Worm (Caenorhabditis elegans): ENCODE data around the gene C50H2.5.

Gene C50H2.5

ce11 chrV:9965891-9966290, 47.4 kb downstream of the C50H2.5 start:
- TF ChIP-seq B0019.2 (GFP tag; conservative IDR thresholded peaks at IDR 0.05), result no peak
- TF ChIP-seq aptf-3 (GFP tag; IDR thresholded peaks at IDR 0.05), result no peak
- no peak for TF ChIP-seq hlh-12 (tag; optimal IDR thresholded peaks at IDR 0.05)
- TF ChIP-seq D2030.7 (GFP tag; IDR thresholded peaks at IDR 0.05), result no peak
- TF ChIP-seq ztf-22 (GFP tag; optimal IDR thresholded peaks at IDR 0.05), result no peak
- no peak for TF ChIP-seq somi-1 (GFP tag; optimal IDR thresholded peaks at IDR 0.05)
- TF ChIP-seq aptf-2 (GFP tag; conservative IDR thresholded peaks at IDR 0.05), result no peak
- no peak for TF ChIP-seq chd-7 (tag; optimal IDR thresholded peaks at IDR 0.05)
- TF ChIP-seq attf-5 (GFP tag; optimal IDR thresholded peaks at IDR 0.05), result no peak
- no peak for TF ChIP-seq F52B5.7 (tag; optimal IDR thresholded peaks at IDR 0.05)
- no peak for TF ChIP-seq Y79H2A.3 (GFP tag; conservative IDR thresholded peaks at IDR 0.05)
- no peak for TF ChIP-seq sptf-2 (GFP tag; optimal IDR thresholded peaks at IDR 0.05)
- TF ChIP-seq zfh-2 (GFP tag; conservative IDR thresholded peaks at IDR 0.05), result peak; percentile 36; the same call in 1 of the 2 replicates
- TF ChIP-seq bed-2 (GFP tag; IDR thresholded peaks at IDR 0.05), result no peak
- TF ChIP-seq dpff-1 (tag; optimal IDR thresholded peaks at IDR 0.05), result no peak
- 0 out of 2 replicates have a peak, but pooled peaks have one; percentile 19 for TF ChIP-seq madf-3 (GFP tag; IDR thresholded peaks at IDR 0.05)
